Fruit fly (Drosophila melanogaster): Measurements from ENCODE around the gene Cpr35B.

dm6 chr2L:14425089-14425488 lies at the start of gene Cpr35B:
- TF ChIP-seq CG8478 (optimal IDR thresholded peaks at IDR 0.05) (no peak), CTCF (optimal IDR thresholded peaks at IDR 0.05) (no peak)
